Worm (Caenorhabditis elegans): ENCODE data around the gene T26G10.5.

- TF ChIP-seq W03F9.2 (tag; optimal IDR thresholded peaks at IDR 0.05) = no peak
- TF ChIP-seq dao-5 (tag; optimal IDR thresholded peaks at IDR 0.05) = no peak
- no peak for TF ChIP-seq him-1 (tag; optimal IDR thresholded peaks at IDR 0.05)
Observed at ce11 chrIII:9441133-9441532, 14.9 kb upstream of the T26G10.5 start, which contains the start of gene emb-30.
